Fruit fly (Drosophila melanogaster) whole organism, embryonic: ENCODE measurements around the gene CG8907.

Experiments
- Ada2b ChIP-seq: fragments of 200-800 bp; sonication (Bioruptor generic); IDR thresholded peaks from 2 replicates; pipeline ENCODE4 v1.3.6; 2022; ENCODE audit warnings: missing biosample characterization, missing genetic modification characterization
- Aef1 ChIP-seq: fragments of 200-800 bp; sonication (Bioruptor generic); IDR thresholded peaks from 3 replicates; pipeline ENCODE4 v1.3.6; 2022; ENCODE audit warnings: missing biosample characterization, missing genetic modification characterization
- B-H2 ChIP-seq: fragments of 200-800 bp; sonication (Bioruptor generic); optimal IDR thresholded peaks from 2 replicates; lab custom pipeline; 2018; ENCODE audit warnings: missing biosample characterization, mild to moderate bottlenecking, missing genetic modification characterization
- Blimp-1 ChIP-seq: fragments of 200-800 bp; sonication (Bioruptor generic); optimal IDR thresholded peaks from 3 replicates; lab custom pipeline; 2018; ENCODE audit warnings: missing biosample characterization, missing genetic modification characterization, mild to moderate bottlenecking, moderate library complexity, missing genetic modification reagents
- CG10654 ChIP-seq: fragments of 200-800 bp; sonication (Bioruptor generic); optimal IDR thresholded peaks from 2 replicates; lab custom pipeline; 2016; ENCODE audit warnings: missing biosample characterization, missing genetic modification characterization
- CG10979 ChIP-seq: fragments of 200-800 bp; sonication (Bioruptor generic); optimal IDR thresholded peaks from 2 replicates; lab custom pipeline; 2018; ENCODE audit warnings: missing biosample characterization, mild to moderate bottlenecking, missing genetic modification characterization, moderate library complexity
- CG12104 ChIP-seq: fragments of 200-800 bp; sonication (Bioruptor generic); optimal IDR thresholded peaks from 3 replicates; lab custom pipeline; 2016; ENCODE audit warnings: missing biosample characterization, missing genetic modification characterization
- CG12299 ChIP-seq: fragments of 200-800 bp; sonication (Bioruptor generic); optimal IDR thresholded peaks from 2 replicates; lab custom pipeline; 2018; ENCODE audit warnings: missing biosample characterization, mild to moderate bottlenecking, missing genetic modification characterization
- CG13775 ChIP-seq: fragments of 200-800 bp; sonication (Bioruptor generic); optimal IDR thresholded peaks from 3 replicates; lab custom pipeline; 2017; ENCODE audit warnings: missing biosample characterization, mild to moderate bottlenecking, missing genetic modification characterization
- CG14441 ChIP-seq: fragments of 200-800 bp; sonication (Bioruptor generic); IDR thresholded peaks from 2 replicates; pipeline ENCODE4 v1.3.6; 2022; ENCODE audit warnings: missing biosample characterization, missing genetic modification characterization
- CG14710 ChIP-seq: fragments of 200-800 bp; sonication (Bioruptor generic); optimal IDR thresholded peaks from 3 replicates; lab custom pipeline; 2019; ENCODE audit warnings: missing biosample characterization, mild to moderate bottlenecking, missing genetic modification characterization, moderate library complexity
- CG17802 ChIP-seq: fragments of 200-800 bp; sonication (Bioruptor generic); optimal IDR thresholded peaks from 2 replicates; lab custom pipeline; 2018; ENCODE audit warnings: missing biosample characterization, mild to moderate bottlenecking, missing genetic modification characterization, moderate library complexity
- CG18619 ChIP-seq: fragments of 200-800 bp; sonication (Bioruptor generic); optimal IDR thresholded peaks from 3 replicates; lab custom pipeline; 2017; ENCODE audit warnings: missing biosample characterization, mild to moderate bottlenecking, missing genetic modification characterization
- CG2875 ChIP-seq: fragments of 200-800 bp; sonication (Bioruptor generic); optimal IDR thresholded peaks from 2 replicates; lab custom pipeline; 2017; ENCODE audit warnings: missing biosample characterization, mild to moderate bottlenecking, missing genetic modification characterization, missing genetic modification reagents
- CG31224 ChIP-seq: fragments of 200-800 bp; sonication (Bioruptor generic); IDR thresholded peaks from 2 replicates; pipeline ENCODE4 v1.3.6; 2022; ENCODE audit warnings: missing biosample characterization, missing genetic modification characterization
- CG31365 ChIP-seq: fragments of 200-800 bp; sonication (Bioruptor generic); optimal IDR thresholded peaks from 2 replicates; lab custom pipeline; 2018; ENCODE audit warnings: missing biosample characterization, mild to moderate bottlenecking, missing genetic modification characterization
- CG31441 ChIP-seq: fragments of 200-800 bp; sonication (Bioruptor generic); IDR thresholded peaks from 2 replicates; pipeline ENCODE4 v1.3.6; 2022; ENCODE audit warnings: missing biosample characterization, missing genetic modification characterization
- CG5180 ChIP-seq: fragments of 200-800 bp; sonication (Bioruptor generic); optimal IDR thresholded peaks from 3 replicates; lab custom pipeline; 2017; ENCODE audit warnings: missing biosample characterization, missing genetic modification characterization, mild to moderate bottlenecking, moderate library complexity, missing genetic modification reagents
- CG6175 ChIP-seq: fragments of 200-800 bp; sonication (Bioruptor generic); IDR thresholded peaks from 3 replicates; pipeline ENCODE4 v1.3.6; 2022; ENCODE audit warnings: missing biosample characterization, missing genetic modification characterization
- CG6689 ChIP-seq: fragments of 200-800 bp; sonication (Bioruptor generic); IDR thresholded peaks from 2 replicates; pipeline ENCODE4 v1.3.6; 2022; ENCODE audit warnings: missing biosample characterization, missing genetic modification characterization
- CG9727 ChIP-seq: fragments of 200-800 bp; sonication (Bioruptor generic); optimal IDR thresholded peaks from 3 replicates; lab custom pipeline; 2017; ENCODE audit warnings: missing biosample characterization, mild to moderate bottlenecking, missing genetic modification characterization
- CoRest ChIP-seq: fragments of 200-800 bp; sonication (Bioruptor generic); optimal IDR thresholded peaks from 3 replicates; lab custom pipeline; 2018; ENCODE audit warnings: missing biosample characterization, mild to moderate bottlenecking, missing genetic modification characterization, moderate library complexity
- Dad ChIP-seq: fragments of 200-800 bp; sonication (Bioruptor generic); optimal IDR thresholded peaks from 3 replicates; lab custom pipeline; 2016; ENCODE audit warnings: missing biosample characterization, missing genetic modification characterization
- Doc2 ChIP-seq: fragments of 200-800 bp; sonication (Bioruptor generic); IDR thresholded peaks from 2 replicates; pipeline ENCODE4 v1.3.6; 2022; ENCODE audit warnings: missing biosample characterization, missing genetic modification characterization
- Drgx ChIP-seq: fragments of 200-800 bp; sonication (Bioruptor generic); IDR thresholded peaks from 2 replicates; pipeline ENCODE4 v1.3.6; 2022; ENCODE audit warnings: missing biosample characterization, missing genetic modification characterization
- E2f2 ChIP-seq: fragments of 200-800 bp; sonication (Bioruptor generic); IDR thresholded peaks from 2 replicates; pipeline ENCODE4 v1.3.6; 2022; ENCODE audit warnings: missing biosample characterization, missing genetic modification characterization
- HLH3B ChIP-seq: fragments of 200-800 bp; sonication (Bioruptor generic); IDR thresholded peaks from 2 replicates; pipeline ENCODE4 v1.3.6; 2022; ENCODE audit warnings: missing biosample characterization, missing genetic modification characterization
- Hey ChIP-seq: fragments of 200-800 bp; sonication (Bioruptor generic); optimal IDR thresholded peaks from 3 replicates; lab custom pipeline; 2018; ENCODE audit warnings: missing biosample characterization, mild to moderate bottlenecking, missing genetic modification characterization
- Hr3 ChIP-seq: fragments of 200-800 bp; sonication (Bioruptor generic); optimal IDR thresholded peaks from 3 replicates; lab custom pipeline; 2016; ENCODE audit warnings: missing biosample characterization, missing genetic modification characterization
- Mad ChIP-seq: fragments of 200-800 bp; sonication (Bioruptor generic); optimal IDR thresholded peaks from 2 replicates; lab custom pipeline; 2016; ENCODE audit warnings: missing biosample characterization, missing genetic modification characterization
- Max ChIP-seq: fragments of 200-800 bp; sonication (Bioruptor generic); optimal IDR thresholded peaks from 2 replicates; lab custom pipeline; 2016; ENCODE audit warnings: missing biosample characterization, mild to moderate bottlenecking, missing genetic modification characterization
- Ptx1 ChIP-seq: fragments of 200-800 bp; sonication (Bioruptor generic); IDR thresholded peaks from 2 replicates; pipeline ENCODE4 v1.3.6; 2022; ENCODE audit warnings: missing biosample characterization, missing genetic modification characterization
- Ravus ChIP-seq: fragments of 200-800 bp; sonication (Bioruptor generic); IDR thresholded peaks from 2 replicates; pipeline ENCODE4 v1.3.6; 2022; ENCODE audit warnings: missing biosample characterization, missing genetic modification characterization
- Rfx ChIP-seq: fragments of 200-800 bp; sonication (Bioruptor generic); IDR thresholded peaks from 2 replicates; pipeline ENCODE4 v1.3.6; 2022; ENCODE audit warnings: missing biosample characterization, missing genetic modification characterization
- Sox102F ChIP-seq: fragments of 200-800 bp; sonication (Bioruptor generic); optimal IDR thresholded peaks from 2 replicates; lab custom pipeline; 2018; ENCODE audit warnings: missing biosample characterization, mild to moderate bottlenecking, missing genetic modification characterization, moderate library complexity
- btn ChIP-seq: fragments of 200-800 bp; sonication (Bioruptor generic); optimal IDR thresholded peaks from 2 replicates; lab custom pipeline; 2016; ENCODE audit warnings: missing biosample characterization, missing genetic modification characterization
- ewg ChIP-seq: fragments of 200-800 bp; sonication (Bioruptor generic); optimal IDR thresholded peaks from 3 replicates; lab custom pipeline; 2017; ENCODE audit warnings: mild to moderate bottlenecking, missing biosample characterization, missing genetic modification reagents, missing genetic modification characterization
- fd64A ChIP-seq: fragments of 200-800 bp; sonication (Bioruptor generic); optimal IDR thresholded peaks from 3 replicates; lab custom pipeline; 2018; ENCODE audit warnings: missing biosample characterization, mild to moderate bottlenecking, missing genetic modification characterization
- fu2 ChIP-seq: fragments of 200-800 bp; sonication (Bioruptor generic); optimal IDR thresholded peaks from 2 replicates; lab custom pipeline; 2016; ENCODE audit warnings: missing biosample characterization, missing genetic modification characterization
- gcm2 ChIP-seq: fragments of 200-800 bp; sonication (Bioruptor generic); optimal IDR thresholded peaks from 2 replicates; lab custom pipeline; 2016; ENCODE audit warnings: missing biosample characterization, missing genetic modification characterization
- gsb-n ChIP-seq: fragments of 200-800 bp; sonication (Bioruptor generic); optimal IDR thresholded peaks from 3 replicates; lab custom pipeline; 2018; ENCODE audit warnings: missing biosample characterization, mild to moderate bottlenecking, missing genetic modification characterization
- jigr1 ChIP-seq: fragments of 200-800 bp; sonication (Bioruptor generic); IDR thresholded peaks from 3 replicates; pipeline ENCODE4 v1.3.6; 2022; ENCODE audit warnings: missing biosample characterization, missing genetic modification characterization
- knrl ChIP-seq: fragments of 200-800 bp; sonication (Bioruptor generic); IDR thresholded peaks from 3 replicates; pipeline ENCODE4 v1.3.6; 2022; ENCODE audit warnings: missing biosample characterization, missing genetic modification characterization; ENCODE audit not compliant: partially characterized antibody
- nom ChIP-seq: fragments of 200-800 bp; sonication (Bioruptor generic); optimal IDR thresholded peaks from 2 replicates; lab custom pipeline; 2017; ENCODE audit warnings: missing biosample characterization, missing genetic modification characterization, mild to moderate bottlenecking, moderate library complexity, missing genetic modification reagents
- repo ChIP-seq: fragments of 200-800 bp; sonication (Bioruptor generic); optimal IDR thresholded peaks from 2 replicates; lab custom pipeline; 2016; ENCODE audit warnings: missing biosample characterization, missing genetic modification characterization
- row ChIP-seq: fragments of 200-800 bp; sonication (Bioruptor generic); IDR thresholded peaks from 3 replicates; pipeline ENCODE4 v1.3.6; 2022; ENCODE audit warnings: missing biosample characterization, missing genetic modification characterization
- sc ChIP-seq, 3 experiments: fragments of >200 bp in 2 of 3; fragments of 200-800 bp in 1 of 3; sonication (Bioruptor generic) in 1 of 3; optimal IDR thresholded peaks; 2 replicates in 2 of 3; 3 replicates in 1 of 3; lab custom pipeline; 2017; ENCODE audit warnings: mild to moderate bottlenecking in 1 of 3, missing biosample characterization in 1 of 3, missing genetic modification characterization in 1 of 3, missing genetic modification reagents in 1 of 3
- slbo ChIP-seq: fragments of 200-800 bp; sonication (Bioruptor generic); IDR thresholded peaks from 2 replicates; pipeline ENCODE4 v1.3.6; 2022; ENCODE audit warnings: missing biosample characterization, missing genetic modification characterization
- stc ChIP-seq: fragments of 200-800 bp; sonication (Bioruptor generic); IDR thresholded peaks from 2 replicates; pipeline ENCODE4 v1.3.6; 2022; ENCODE audit warnings: missing biosample characterization, missing genetic modification characterization
- tio ChIP-seq: fragments of 200-800 bp; sonication (Bioruptor generic); optimal IDR thresholded peaks from 2 replicates; lab custom pipeline; 2017; ENCODE audit warnings: missing biosample characterization, missing genetic modification characterization, inconsistent platforms
- wor ChIP-seq: fragments of 200-800 bp; sonication (Bioruptor generic); IDR thresholded peaks from 2 replicates; pipeline ENCODE4 v1.3.6; 2022; ENCODE audit warnings: missing biosample characterization, missing genetic modification characterization

CG8907 gene

dm6 chr3R:17060244-17060664 is 52.2 kb downstream of the CG8907 start (continued):
- TF ChIP-seq Mad (GFP tag; lab: Kevin White, UChicago) (no peak), CG2875 (GFP tag; lab: Kevin White, UChicago) (peak; percentile 33), CG31441 (peak; percentile 71), fu2 (no peak), gcm2 (GFP tag; lab: Kevin White, UChicago) (peak; percentile 48), Hr3 (GFP tag; lab: Kevin White, UChicago) (peak; percentile 41), Aef1 (GFP tag; lab: Robert Waterston, UW) (peak; percentile 17; the same call in 1 of the 3 replicates), knrl (GFP tag; lab: Robert Waterston, UW) (no peak), nom (no peak), CG6175 (GFP tag; lab: Robert Waterston, UW) (no peak), Blimp-1 (peak; percentile 50), B-H2 (no peak), Ravus (GFP tag; lab: Robert Waterston, UW) (no peak), CG9727 (GFP tag; lab: Kevin White, UChicago) (peak; percentile 51), CoRest (tag; lab: Kevin White, UChicago) (peak; percentile 67), Ada2b (GFP tag; lab: Robert Waterston, UW) (0 out of 2 replicates have a peak, but pooled peaks have one; percentile 9), CG12299 (tag; lab: Kevin White, UChicago) (no peak), ewg (GFP tag; lab: Kevin White, UChicago) (peak; percentile 21), slbo (GFP tag; lab: Robert Waterston, UW) (peak; percentile 55), CG31224 (GFP tag; lab: Robert Waterston, UW) (no peak), btn (GFP tag; lab: Kevin White, UChicago) (no peak), Sox102F (GFP tag; lab: Kevin White, UChicago) (peak; percentile 69), stc (GFP tag; lab: Robert Waterston, UW) (no peak), CG13775 (peak; percentile 41), jigr1 (no peak), fd64A (GFP tag; lab: Kevin White, UChicago) (no peak), Drgx (GFP tag; lab: Robert Waterston, UW) (peak; percentile 72), sc (optimal IDR thresholded peaks at IDR 0.05; lab: Kevin White, UChicago) (no peak), sc (GFP tag; optimal IDR thresholded peaks at IDR 0.05; lab: Kevin White, UChicago) (peak; percentile 45), CG31365 (tag; lab: Kevin White, UChicago) (no peak), CG10979 (tag; lab: Kevin White, UChicago) (peak; percentile 58), repo (GFP tag; lab: Kevin White, UChicago) (no peak), CG5180 (GFP tag; lab: Kevin White, UChicago) (peak; percentile 15), CG14710 (tag; lab: Kevin White, UChicago) (peak; percentile 48), CG17802 (tag; lab: Kevin White, UChicago) (no peak), tio (peak; percentile 69), wor (GFP tag; lab: Robert Waterston, UW) (peak; percentile 49; the same call in 1 of the 2 replicates), Hey (tag; lab: Kevin White, UChicago) (no peak), HLH3B (GFP tag; lab: Robert Waterston, UW) (0 out of 2 replicates have a peak, but pooled peaks have one; percentile 25), Dad (peak; percentile 67), row (peak; percentile 61), Ptx1 (GFP tag; lab: Robert Waterston, UW) (no peak), Max (GFP tag; lab: Kevin White, UChicago) (peak; percentile 56), CG14441 (GFP tag; lab: Robert Waterston, UW) (peak; percentile 32; the same call in 1 of the 2 replicates), CG18619 (peak; percentile 27), Rfx (GFP tag; lab: Robert Waterston, UW) (peak; percentile 9; the same call in 1 of the 2 replicates), gsb-n (tag; lab: Kevin White, UChicago) (peak; percentile 32), CG6689 (0 out of 2 replicates have a peak, but pooled peaks have one; percentile 44), CG10654 (GFP tag; lab: Kevin White, UChicago) (peak; percentile 46), Doc2 (no peak), E2f2 (GFP tag; lab: Robert Waterston, UW) (no peak), CG12104 (GFP tag; lab: Kevin White, UChicago) (peak; percentile 56)
